Fruit fly (Drosophila melanogaster) whole organism, embryonic: ENCODE measurements around the gene Alg9.

Experiments used
- BtbVII ChIP-seq: fragments of 200-800 bp; sonication (Bioruptor generic); optimal IDR thresholded peaks from 3 replicates; lab custom pipeline; 2017; ENCODE audit warnings: missing biosample characterization, mild to moderate bottlenecking, missing genetic modification characterization
- CG11504 ChIP-seq: fragments of 200-800 bp; sonication (Bioruptor generic); optimal IDR thresholded peaks from 3 replicates; lab custom pipeline; 2019; ENCODE audit warnings: missing biosample characterization, mild to moderate bottlenecking, missing genetic modification characterization, moderate library complexity
- CG12236 ChIP-seq: fragments of 200-800 bp; sonication (Bioruptor generic); optimal IDR thresholded peaks from 2 replicates; lab custom pipeline; 2016; ENCODE audit warnings: missing biosample characterization, missing genetic modification characterization
- CG13123 ChIP-seq: fragments of 200-800 bp; sonication (Bioruptor generic); optimal IDR thresholded peaks from 2 replicates; lab custom pipeline; 2016; ENCODE audit warnings: missing biosample characterization, missing genetic modification characterization
- CG15011 ChIP-seq: fragments of 200-800 bp; sonication (Bioruptor generic); optimal IDR thresholded peaks from 3 replicates; lab custom pipeline; 2018; ENCODE audit warnings: missing biosample characterization, mild to moderate bottlenecking, missing genetic modification characterization
- CG15479 ChIP-seq: fragments of 200-800 bp; sonication (Bioruptor generic); optimal IDR thresholded peaks from 3 replicates; lab custom pipeline; 2019; ENCODE audit warnings: missing biosample characterization, mild to moderate bottlenecking, missing genetic modification characterization, moderate library complexity
- CG15601 ChIP-seq: fragments of 200-800 bp; sonication (Bioruptor generic); optimal IDR thresholded peaks from 3 replicates; lab custom pipeline; 2019; ENCODE audit warnings: missing biosample characterization, mild to moderate bottlenecking, missing genetic modification characterization, moderate library complexity
- CG16815 ChIP-seq: fragments of 200-800 bp; sonication (Bioruptor generic); optimal IDR thresholded peaks from 3 replicates; lab custom pipeline; 2017; ENCODE audit warnings: missing biosample characterization, mild to moderate bottlenecking, missing genetic modification characterization
- CG17568 ChIP-seq: fragments of 200-800 bp; sonication (Bioruptor generic); optimal IDR thresholded peaks from 2 replicates; lab custom pipeline; 2018; ENCODE audit warnings: missing biosample characterization, mild to moderate bottlenecking, missing genetic modification characterization, moderate library complexity
- CG18599 ChIP-seq: fragments of 200-800 bp; sonication (Bioruptor generic); optimal IDR thresholded peaks from 3 replicates; lab custom pipeline; 2017; ENCODE audit warnings: missing biosample characterization, missing genetic modification characterization, mild to moderate bottlenecking, moderate library complexity, missing genetic modification reagents
- CG18764 ChIP-seq: fragments of 200-800 bp; sonication (Bioruptor generic); optimal IDR thresholded peaks from 3 replicates; lab custom pipeline; 2016; ENCODE audit warnings: missing biosample characterization, missing genetic modification characterization
- CG3163 ChIP-seq: fragments of 200-800 bp; sonication (Bioruptor generic); optimal IDR thresholded peaks from 3 replicates; lab custom pipeline; 2016; ENCODE audit warnings: missing biosample characterization, missing genetic modification characterization
- CG32767 ChIP-seq: fragments of 200-800 bp; sonication (Bioruptor generic); IDR thresholded peaks from 2 replicates; pipeline ENCODE4 v1.3.6; 2022; ENCODE audit warnings: missing biosample characterization, missing genetic modification characterization
- CG7357 ChIP-seq: fragments of 200-800 bp; sonication (Bioruptor generic); IDR thresholded peaks from 3 replicates; pipeline ENCODE4 v1.3.6; 2022; ENCODE audit warnings: missing biosample characterization, missing genetic modification characterization
- CG8359 ChIP-seq: fragments of 200-800 bp; sonication (Bioruptor generic); optimal IDR thresholded peaks from 2 replicates; lab custom pipeline; 2017; ENCODE audit warnings: missing biosample characterization, mild to moderate bottlenecking, missing genetic modification characterization, borderline replicate concordance
- D19B ChIP-seq: fragments of 200-800 bp; sonication (Bioruptor generic); optimal IDR thresholded peaks from 2 replicates; lab custom pipeline; 2017; ENCODE audit warnings: missing biosample characterization, mild to moderate bottlenecking, missing genetic modification characterization
- Doc3 ChIP-seq: fragments of 200-800 bp; sonication (Bioruptor generic); IDR thresholded peaks from 3 replicates; pipeline ENCODE4 v1.3.6; 2022; ENCODE audit warnings: missing biosample characterization, missing genetic modification characterization; ENCODE audit not compliant: partially characterized antibody
- Fer2 ChIP-seq: fragments of 200-800 bp; sonication (Bioruptor generic); optimal IDR thresholded peaks from 2 replicates; lab custom pipeline; 2018; ENCODE audit warnings: missing biosample characterization, mild to moderate bottlenecking, missing genetic modification characterization, moderate library complexity
- HLH3B ChIP-seq: fragments of 200-800 bp; sonication (Bioruptor generic); IDR thresholded peaks from 2 replicates; pipeline ENCODE4 v1.3.6; 2022; ENCODE audit warnings: missing biosample characterization, missing genetic modification characterization
- Hr51 ChIP-seq, 2 experiments: fragments of 200-800 bp; sonication (Bioruptor generic); optimal IDR thresholded peaks; 2 replicates in 1 of 2; 3 replicates in 1 of 2; lab custom pipeline; 2016 to 2018; ENCODE audit warnings: missing biosample characterization in 2 of 2, missing genetic modification characterization in 2 of 2, mild to moderate bottlenecking in 1 of 2, moderate library complexity in 1 of 2
- NC2α ChIP-seq: fragments of 200-800 bp; sonication (Bioruptor generic); optimal IDR thresholded peaks from 2 replicates; lab custom pipeline; 2016; ENCODE audit warnings: missing biosample characterization, missing genetic modification characterization
- Nf-YC ChIP-seq: fragments of 200-800 bp; optimal IDR thresholded peaks from 3 replicates; lab custom pipeline; 2019; ENCODE audit warnings: missing biosample characterization, mild to moderate bottlenecking, missing genetic modification characterization, moderate library complexity
- NfI ChIP-seq: fragments of 200-800 bp; sonication (Bioruptor generic); optimal IDR thresholded peaks from 3 replicates; lab custom pipeline; 2018; ENCODE audit warnings: missing biosample characterization, mild to moderate bottlenecking, missing genetic modification characterization, moderate library complexity
- al ChIP-seq: fragments of 200-800 bp; sonication (Bioruptor generic); IDR thresholded peaks from 2 replicates; pipeline ENCODE4 v1.3.6; 2022; ENCODE audit warnings: missing biosample characterization, missing genetic modification characterization
- aop ChIP-seq: fragments of 200-800 bp; sonication (Bioruptor generic); IDR thresholded peaks from 2 replicates; pipeline ENCODE4 v1.3.6; 2022; ENCODE audit warnings: missing biosample characterization, missing genetic modification characterization
- az2 ChIP-seq: fragments of 200-800 bp; sonication (Bioruptor generic); optimal IDR thresholded peaks from 3 replicates; lab custom pipeline; 2016; ENCODE audit warnings: missing biosample characterization, missing genetic modification characterization
- bowl ChIP-seq: fragments of 200-800 bp; sonication (Bioruptor generic); IDR thresholded peaks from 2 replicates; pipeline ENCODE4 v1.3.6; 2022; ENCODE audit warnings: missing biosample characterization, missing genetic modification characterization
- cad ChIP-seq: fragments of >200 bp; optimal IDR thresholded peaks from 2 replicates; lab custom pipeline; 2017; ENCODE audit warnings: missing biosample characterization, missing genetic modification characterization
- cas ChIP-seq: fragments of 200-800 bp; sonication (Bioruptor generic); IDR thresholded peaks from 2 replicates; pipeline ENCODE4 v1.3.6; 2022; ENCODE audit warnings: missing biosample characterization, missing genetic modification characterization
- chif ChIP-seq, 2 experiments: fragments of 200-800 bp; sonication (Bioruptor generic); optimal IDR thresholded peaks; 3 replicates each; lab custom pipeline; 2016; ENCODE audit warnings: missing biosample characterization in 2 of 2, missing genetic modification characterization in 2 of 2
- crc ChIP-seq: fragments of 200-800 bp; sonication (Bioruptor generic); optimal IDR thresholded peaks from 2 replicates; lab custom pipeline; 2016; ENCODE audit warnings: missing biosample characterization, missing genetic modification characterization
- dimm ChIP-seq: fragments of 200-800 bp; sonication (Bioruptor generic); IDR thresholded peaks from 2 replicates; pipeline ENCODE4 v1.3.6; 2022; ENCODE audit warnings: missing biosample characterization, missing genetic modification characterization
- emc ChIP-seq: fragments of 200-800 bp; sonication (Bioruptor generic); optimal IDR thresholded peaks from 2 replicates; lab custom pipeline; 2016; ENCODE audit warnings: missing biosample characterization, missing genetic modification characterization
- esg ChIP-seq: fragments of 200-800 bp; sonication (Bioruptor generic); conservative IDR thresholded peaks from 2 replicates; pipeline ENCODE4 v1.3.6; 2022; ENCODE audit warnings: missing biosample characterization, missing genetic modification characterization
- eve ChIP-seq, 2 experiments: fragments of >200 bp; optimal IDR thresholded peaks; 2 replicates each; lab custom pipeline; 2017; ENCODE audit warnings: missing biosample characterization in 2 of 2, missing genetic modification characterization in 2 of 2
- gsb-n ChIP-seq: fragments of 200-800 bp; sonication (Bioruptor generic); optimal IDR thresholded peaks from 3 replicates; lab custom pipeline; 2018; ENCODE audit warnings: missing biosample characterization, mild to moderate bottlenecking, missing genetic modification characterization
- klu ChIP-seq: fragments of 200-800 bp; sonication (Bioruptor generic); IDR thresholded peaks from 2 replicates; pipeline ENCODE4 v1.3.6; 2022; ENCODE audit warnings: missing biosample characterization, missing genetic modification characterization
- pan ChIP-seq, 4 experiments: fragments of >200 bp in 3 of 4; fragments of 200-800 bp in 1 of 4; sonication (Bioruptor generic) in 1 of 4; optimal IDR thresholded peaks in 3 of 4; IDR thresholded peaks in 1 of 4; 2 replicates each; pipeline versions ENCODE4 v1.3.6 to Lab custom; 2017 to 2022; ENCODE audit warnings: missing biosample characterization in 2 of 4, missing genetic modification characterization in 2 of 4, mixed read lengths in 1 of 4
- pb ChIP-seq: fragments of 200-800 bp; sonication (Bioruptor generic); optimal IDR thresholded peaks from 3 replicates; lab custom pipeline; 2016; ENCODE audit warnings: missing biosample characterization, missing genetic modification characterization
- phol ChIP-seq: fragments of 200-800 bp; sonication (Bioruptor generic); optimal IDR thresholded peaks from 3 replicates; lab custom pipeline; 2018; ENCODE audit warnings: missing biosample characterization, mild to moderate bottlenecking, missing genetic modification characterization, moderate library complexity
- ro ChIP-seq: fragments of 200-800 bp; sonication (Bioruptor generic); IDR thresholded peaks from 2 replicates; pipeline ENCODE4 v1.3.6; 2022; ENCODE audit warnings: missing biosample characterization, missing genetic modification characterization
- run ChIP-seq: fragments of 200-800 bp; sonication (Bioruptor generic); optimal IDR thresholded peaks from 3 replicates; lab custom pipeline; 2018; ENCODE audit warnings: missing biosample characterization, mild to moderate bottlenecking, missing genetic modification characterization
- sens-2 ChIP-seq: fragments of 200-800 bp; sonication (Bioruptor generic); IDR thresholded peaks from 2 replicates; pipeline ENCODE4 v1.3.6; 2022; ENCODE audit warnings: missing biosample characterization, missing genetic modification characterization
- sim ChIP-seq: fragments of 200-800 bp; sonication (Bioruptor generic); IDR thresholded peaks from 2 replicates; pipeline ENCODE4 v1.3.6; 2022; ENCODE audit warnings: missing biosample characterization, missing genetic modification characterization
- sqz ChIP-seq: fragments of 200-800 bp; sonication (Bioruptor generic); optimal IDR thresholded peaks from 3 replicates; lab custom pipeline; 2018; ENCODE audit warnings: missing biosample characterization, mild to moderate bottlenecking, missing genetic modification characterization
- ssp ChIP-seq: fragments of 200-800 bp; sonication (Bioruptor generic); IDR thresholded peaks from 2 replicates; pipeline ENCODE4 v1.3.6; 2022; ENCODE audit warnings: missing biosample characterization, missing genetic modification characterization
- vfl ChIP-seq: fragments of 200-800 bp; sonication (Bioruptor generic); optimal IDR thresholded peaks from 2 replicates; lab custom pipeline; 2016; ENCODE audit warnings: missing biosample characterization, missing genetic modification characterization
- wek ChIP-seq: fragments of 200-800 bp; sonication (Bioruptor generic); optimal IDR thresholded peaks from 3 replicates; lab custom pipeline; 2018; ENCODE audit warnings: missing biosample characterization, mild to moderate bottlenecking, missing genetic modification characterization, moderate library complexity
- zfh2 ChIP-seq: fragments of 200-800 bp; sonication (Bioruptor generic); optimal IDR thresholded peaks from 2 replicates; lab custom pipeline; 2016; ENCODE audit warnings: missing biosample characterization, missing genetic modification characterization

Alg9 gene

DNA sequence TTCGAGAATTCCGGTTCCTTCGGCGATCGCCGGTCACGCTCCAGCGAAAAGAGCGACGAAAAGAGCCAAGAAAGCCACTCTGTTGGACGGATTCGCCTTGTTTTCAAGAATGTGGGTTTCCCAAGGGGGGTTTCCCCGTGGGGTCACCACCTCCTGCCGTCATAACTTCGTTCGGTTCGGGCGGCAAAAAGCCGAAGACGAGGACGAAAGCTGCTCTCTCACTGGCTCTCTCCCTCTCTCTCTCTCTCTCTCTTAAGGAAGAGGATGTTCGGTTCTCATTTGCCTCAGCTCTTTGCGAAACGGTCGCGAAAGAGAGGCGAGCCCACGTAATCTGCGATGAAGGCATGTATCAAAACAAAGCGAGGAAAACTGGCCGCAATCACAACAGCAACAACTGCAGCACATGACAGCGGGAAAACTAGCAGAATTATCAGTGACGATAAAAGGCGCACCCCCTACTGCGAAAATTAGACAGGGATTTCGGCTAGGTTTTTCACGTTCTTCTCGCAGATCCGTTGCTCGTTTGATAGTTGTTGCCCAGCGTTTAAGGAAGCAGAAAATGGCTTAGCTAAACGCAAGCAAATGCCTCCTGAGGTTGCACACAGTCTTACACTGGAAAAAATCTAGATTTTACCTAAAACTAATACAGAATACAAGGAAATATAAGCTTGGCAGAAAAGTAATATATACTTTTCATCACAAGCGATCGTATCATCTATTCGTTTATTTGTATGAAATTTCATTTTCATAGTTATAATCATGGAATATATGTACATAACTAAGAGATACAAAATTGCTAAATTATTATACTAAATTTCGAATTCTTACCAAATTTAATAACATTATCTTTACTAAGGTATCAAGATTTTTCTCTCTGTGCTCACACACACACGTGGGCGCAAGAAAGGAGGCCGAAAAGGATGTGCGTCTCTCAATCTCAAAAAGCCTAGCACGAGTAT lies 37.6 kb upstream of the Alg9 start, which contains the start of gene dan (continued):
- TF ChIP-seq CG17568 (GFP tag; lab: Kevin White, UChicago) (no peak), az2 (peak; percentile 26), esg (GFP tag; lab: Robert Waterston, UW) (0 out of 2 replicates have a peak, but pooled peaks have one; percentile 26), sim (GFP tag; lab: Robert Waterston, UW) (no peak), phol (tag; lab: Kevin White, UChicago) (peak; percentile 68), Doc3 (GFP tag; lab: Robert Waterston, UW) (no peak), CG11504 (tag; lab: Kevin White, UChicago) (peak; percentile 64), pan (optimal IDR thresholded peaks at IDR 0.05; lab: Kevin White, UChicago) (no peak), pan (GFP tag; optimal IDR thresholded peaks at IDR 0.05 in 1 of 2, IDR thresholded peaks at IDR 0.05 in 1 of 2) (no peak), aop (GFP tag; lab: Robert Waterston, UW) (no peak), NfI (GFP tag; lab: Kevin White, UChicago) (no peak), CG7357 (GFP tag; lab: Robert Waterston, UW) (no peak), HLH3B (GFP tag; lab: Robert Waterston, UW) (no peak), cad (GFP tag; lab: Kevin White, UChicago) (no peak), pb (GFP tag; lab: Kevin White, UChicago) (no peak), Fer2 (tag; lab: Kevin White, UChicago) (no peak), emc (GFP tag; lab: Kevin White, UChicago) (no peak), D19B (GFP tag; lab: Kevin White, UChicago) (no peak), CG3163 (peak; percentile 65), chif (GFP tag; optimal IDR thresholded peaks at IDR 0.05; lab: Kevin White, UChicago) (no peak), gsb-n (peak; percentile 43), NC2α (GFP tag; lab: Kevin White, UChicago) (no peak), CG15479 (GFP tag; lab: Kevin White, UChicago) (peak; percentile 94), sqz (GFP tag; lab: Kevin White, UChicago) (no peak), wek (GFP tag; lab: Kevin White, UChicago) (no peak), CG13123 (GFP tag; lab: Kevin White, UChicago) (no peak), CG15011 (GFP tag; lab: Kevin White, UChicago) (no peak), ro (no peak), vfl (GFP tag; lab: Kevin White, UChicago) (no peak), Nf-YC (tag; lab: Kevin White, UChicago) (peak; percentile 47), cas (GFP tag; lab: Robert Waterston, UW) (no peak), CG32767 (no peak), dimm (GFP tag; lab: Robert Waterston, UW) (no peak), zfh2 (no peak), sens-2 (no peak), eve (GFP tag; optimal IDR thresholded peaks at IDR 0.05; lab: Kevin White, UChicago) (peak in 1 of 2 experiments; percentile 49), klu (GFP tag; lab: Robert Waterston, UW) (no peak), al (GFP tag; lab: Robert Waterston, UW) (no peak), CG8359 (no peak), CG12236 (GFP tag; lab: Kevin White, UChicago) (no peak), CG18764 (GFP tag; lab: Kevin White, UChicago) (no peak), ssp (no peak), CG18599 (GFP tag; lab: Kevin White, UChicago) (peak; percentile 54), BtbVII (GFP tag; lab: Kevin White, UChicago) (no peak), Hr51 (GFP tag; optimal IDR thresholded peaks at IDR 0.05; lab: Kevin White, UChicago) (peak in 1 of 2 experiments; percentile 48), run (tag; lab: Kevin White, UChicago) (no peak), CG16815 (GFP tag; lab: Kevin White, UChicago) (peak; percentile 32), crc (GFP tag; lab: Kevin White, UChicago) (no peak), CG15601 (no peak), bowl (GFP tag; lab: Robert Waterston, UW) (no peak)
